Worm (Caenorhabditis elegans) whole organism, early embryonic: ENCODE measurements around the gene btb-2.

Experiments
- B0310.2 ChIP-seq: sonication (generic microtip); optimal IDR thresholded peaks from 2 replicates; lab custom pipeline; 2016; ENCODE audit warnings: mild to moderate bottlenecking, missing genetic modification characterization, missing compliant biosample characterization
- F13C5.2 ChIP-seq: sonication (generic microtip); optimal IDR thresholded peaks from 2 replicates; lab custom pipeline; 2017; ENCODE audit warnings: mild to moderate bottlenecking, missing genetic modification characterization, inconsistent platforms, missing compliant biosample characterization
- aly-1 ChIP-seq: sonication (generic microtip); optimal IDR thresholded peaks from 2 replicates; lab custom pipeline; 2016; ENCODE audit warnings: missing genetic modification characterization, missing compliant biosample characterization
- ama-1 ChIP-seq: fragments of 150-350 bp; optimal IDR thresholded peaks from 2 replicates; lab custom pipeline; 2014
- ceh-13 ChIP-seq: fragments of 200-800 bp; sonication (Bioruptor generic); optimal IDR thresholded peaks from 2 replicates; lab custom pipeline; 2018; ENCODE audit warnings: mild to moderate bottlenecking, missing genetic modification characterization, missing compliant biosample characterization
- ceh-36 ChIP-seq: sonication (generic microtip); optimal IDR thresholded peaks from 2 replicates; lab custom pipeline; 2016; ENCODE audit warnings: missing genetic modification characterization, inconsistent platforms, missing compliant biosample characterization
- ets-7 ChIP-seq: sonication (generic microtip); optimal IDR thresholded peaks from 2 replicates; lab custom pipeline; 2016; ENCODE audit warnings: missing genotype, missing genetic modification characterization, missing compliant biosample characterization
- flt-1 ChIP-seq: fragments of 200-800 bp; sonication (Bioruptor generic); IDR thresholded peaks from 2 replicates; pipeline ENCODE4 v1.3.6; 2022; ENCODE audit warnings: missing genetic modification characterization, missing compliant biosample characterization
- hmbx-1 ChIP-seq: sonication (generic microtip); optimal IDR thresholded peaks from 2 replicates; lab custom pipeline; 2016; ENCODE audit warnings: mild to moderate bottlenecking, missing genetic modification characterization, missing compliant biosample characterization
- hmg-4 ChIP-seq: fragments of 200-800 bp; sonication (Bioruptor generic); optimal IDR thresholded peaks from 2 replicates; lab custom pipeline; 2018; ENCODE audit warnings: mild to moderate bottlenecking, missing genetic modification characterization, missing compliant biosample characterization
- hnd-1 ChIP-seq: sonication (generic microtip); optimal IDR thresholded peaks from 2 replicates; lab custom pipeline; 2016; ENCODE audit warnings: missing genetic modification characterization, missing compliant biosample characterization
- pes-1 ChIP-seq: fragments of 200-800 bp; sonication (Bioruptor generic); IDR thresholded peaks from 2 replicates; pipeline ENCODE4 v1.3.6; 2022; ENCODE audit warnings: missing genetic modification reagents, missing genetic modification characterization, missing compliant biosample characterization
- scrt-1 ChIP-seq: fragments of 200-800 bp; sonication (Bioruptor generic); IDR thresholded peaks from 2 replicates; pipeline ENCODE4 v1.3.6; 2022; ENCODE audit warnings: missing genetic modification characterization, missing compliant biosample characterization
- sea-1 ChIP-seq: fragments of 200-800 bp; sonication (Bioruptor generic); conservative IDR thresholded peaks from 2 replicates; pipeline ENCODE4 v1.3.6; 2022; ENCODE audit warnings: missing genetic modification characterization, missing compliant biosample characterization
- tbx-11 ChIP-seq: fragments of 200-800 bp; sonication (Bioruptor generic); IDR thresholded peaks from 2 replicates; pipeline ENCODE4 v1.3.6; 2022; ENCODE audit warnings: missing genetic modification characterization, missing compliant biosample characterization
- tbx-37 ChIP-seq: fragments of 200-800 bp; sonication (Bioruptor generic); conservative IDR thresholded peaks from 2 replicates; pipeline ENCODE4 v1.3.6; 2022; ENCODE audit warnings: missing genetic modification reagents, missing genetic modification characterization, missing compliant biosample characterization
- tra-4 ChIP-seq: sonication (generic microtip); optimal IDR thresholded peaks from 2 replicates; lab custom pipeline; 2017; ENCODE audit warnings: missing genetic modification characterization, missing compliant biosample characterization

The btb-2 gene

DNA sequence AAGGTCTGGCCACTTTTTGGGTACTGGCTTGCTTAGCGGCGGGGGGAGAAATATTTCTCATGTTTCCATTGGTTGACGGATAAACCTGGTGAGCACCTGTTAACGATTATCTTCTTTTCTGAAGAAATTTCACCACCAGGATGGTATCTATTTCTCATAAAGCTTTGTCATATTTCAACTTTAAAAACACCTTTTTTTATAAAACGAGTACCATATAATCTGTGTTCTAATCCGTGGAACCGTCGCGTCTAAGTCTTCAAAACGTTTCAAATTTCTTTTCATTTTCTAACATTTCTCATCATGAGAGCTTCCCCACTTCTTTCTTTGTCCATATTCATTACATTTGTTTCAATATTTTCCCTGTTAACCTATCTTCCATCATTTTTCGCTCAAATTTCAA, 24.2 kb downstream of the btb-2 start, which contains the start of gene col-75:
col-75 (plus strand) TSS at position 301 of the 400 bp plus-strand sequence.
- TF ChIP-seq ceh-36 (no peak), F13C5.2 (tag; lab: Kevin White, UChicago) (no peak), ama-1 (lab: Kevin White, UChicago) (no peak), hmbx-1 (tag; lab: Kevin White, UChicago) (no peak), hmg-4 (GFP tag; lab: Kevin White, UChicago) (no peak), hnd-1 (no peak), ets-7 (no peak), tbx-11 (GFP tag; lab: Robert Waterston, UW) (no peak), tra-4 (tag; lab: Kevin White, UChicago) (no peak), B0310.2 (tag; lab: Kevin White, UChicago) (no peak), flt-1 (no peak), ceh-13 (GFP tag; lab: Kevin White, UChicago) (no peak), tbx-37 (GFP tag; lab: Robert Waterston, UW) (no peak), sea-1 (GFP tag; lab: Robert Waterston, UW) (no peak), scrt-1 (GFP tag; lab: Robert Waterston, UW) (no peak), pes-1 (GFP tag; lab: Robert Waterston, UW) (no peak), aly-1 (tag; lab: Kevin White, UChicago) (no peak)

DNA sequence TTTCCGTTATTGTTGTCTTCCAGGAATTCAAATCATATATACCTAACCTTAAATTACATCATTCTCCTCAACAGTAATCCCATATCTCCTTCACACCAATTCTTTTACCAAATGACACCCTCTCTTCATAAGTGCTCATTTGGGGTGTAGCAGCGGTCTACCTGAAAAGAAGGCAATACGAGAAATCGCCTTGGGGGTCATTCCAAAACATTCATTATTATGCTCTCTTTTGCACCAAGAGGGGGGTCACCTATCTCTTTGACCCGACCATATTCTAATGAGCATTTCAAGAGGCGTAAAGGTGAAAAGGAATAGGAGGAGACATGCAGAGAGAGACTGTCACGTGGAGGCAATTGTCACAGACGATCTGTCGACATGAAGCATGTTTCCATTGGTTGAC, 35.1 kb downstream of the btb-2 start:
- TF ChIP-seq hmbx-1 (tag; lab: Kevin White, UChicago), result no peak

DNA sequence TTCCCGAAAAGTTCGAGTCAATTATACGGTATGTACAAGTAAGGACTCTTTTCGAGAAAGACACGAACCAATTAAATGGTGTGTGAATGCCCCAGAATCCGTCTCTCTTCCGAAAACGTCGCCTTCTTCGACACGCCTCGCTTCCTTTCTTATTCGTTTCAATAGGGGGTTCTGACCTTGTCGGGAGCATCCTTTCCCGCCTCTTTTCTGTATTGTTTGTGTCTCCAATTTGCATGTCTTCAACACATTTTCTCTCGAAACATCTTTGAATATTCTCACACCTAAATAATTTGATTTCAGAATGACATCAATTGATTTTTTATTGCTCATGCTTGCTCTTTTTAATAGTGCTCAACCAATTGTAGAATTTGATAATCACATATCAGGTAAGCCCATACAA, 39.4 kb downstream of the btb-2 start, which contains the start of gene cutl-16:
cutl-16 (plus strand) TSS at position 301 of the 400 bp plus-strand sequence.
- TF ChIP-seq F13C5.2 (tag; lab: Kevin White, UChicago) (no peak), tra-4 (tag; lab: Kevin White, UChicago) (no peak)

DNA sequence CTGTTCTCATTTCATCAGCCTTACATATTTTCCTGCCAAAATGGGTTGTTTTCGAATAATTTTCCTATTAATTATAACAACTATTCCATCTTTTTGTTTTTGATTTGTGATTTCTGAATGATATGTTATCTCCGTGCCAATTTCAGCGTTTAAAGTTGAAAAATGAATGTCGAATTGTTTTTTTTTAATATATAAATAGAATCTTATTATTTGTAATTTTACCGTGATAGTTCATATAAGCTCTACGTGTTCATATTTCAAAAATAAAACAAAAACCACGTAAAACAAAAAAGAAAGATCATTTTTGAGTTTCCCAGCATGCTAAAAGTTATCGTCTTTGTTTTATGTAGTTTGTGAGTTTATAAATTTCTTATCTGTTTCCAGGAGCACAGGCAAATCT, 42.0 kb downstream of the btb-2 start, which contains the start of gene K06A1.2:
K06A1.2 (plus strand) TSS at position 301 of the 400 bp plus-strand sequence.
- TF ChIP-seq B0310.2 (tag; lab: Kevin White, UChicago), result no peak

DNA sequence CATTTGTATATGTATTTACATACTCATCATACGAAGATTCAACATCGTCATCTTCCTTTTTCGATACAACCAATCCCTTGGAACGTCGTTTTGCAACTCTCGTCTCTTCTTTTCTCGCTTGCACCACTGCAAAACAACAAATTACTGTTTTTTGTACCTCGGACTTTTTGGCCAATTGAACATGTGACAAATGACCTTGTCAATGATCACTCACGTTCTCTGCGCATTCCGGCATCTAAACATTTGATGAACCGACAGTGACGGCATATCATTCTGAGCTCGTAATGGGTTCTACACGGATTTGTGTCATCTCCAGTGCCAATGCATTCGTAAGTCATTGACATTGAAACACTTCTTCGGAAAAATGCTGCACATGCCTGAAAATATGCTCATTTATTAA, 46.4 kb downstream of the btb-2 start:
- TF ChIP-seq hmg-4 (GFP tag; lab: Kevin White, UChicago), result no peak
- TF ChIP-seq tbx-11 (GFP tag; lab: Robert Waterston, UW), result no peak
- TF ChIP-seq hmbx-1 (tag; lab: Kevin White, UChicago), result no peak
- TF ChIP-seq scrt-1 (GFP tag; lab: Robert Waterston, UW), result no peak
- TF ChIP-seq ets-7, result no peak
- no peak for TF ChIP-seq sea-1 (GFP tag; lab: Robert Waterston, UW)
- no peak for TF ChIP-seq hnd-1
- no peak for TF ChIP-seq flt-1
- TF ChIP-seq ceh-36, result no peak
- no peak for TF ChIP-seq aly-1 (tag; lab: Kevin White, UChicago)
- TF ChIP-seq tbx-37 (GFP tag; lab: Robert Waterston, UW), result no peak
- TF ChIP-seq F13C5.2 (tag; lab: Kevin White, UChicago), result no peak
- TF ChIP-seq ama-1 (lab: Kevin White, UChicago), result no peak
- no peak for TF ChIP-seq B0310.2 (tag; lab: Kevin White, UChicago)
- no peak for TF ChIP-seq ceh-13 (GFP tag; lab: Kevin White, UChicago)
- TF ChIP-seq tra-4 (tag; lab: Kevin White, UChicago), result no peak
- TF ChIP-seq pes-1 (GFP tag; lab: Robert Waterston, UW), result no peak

DNA sequence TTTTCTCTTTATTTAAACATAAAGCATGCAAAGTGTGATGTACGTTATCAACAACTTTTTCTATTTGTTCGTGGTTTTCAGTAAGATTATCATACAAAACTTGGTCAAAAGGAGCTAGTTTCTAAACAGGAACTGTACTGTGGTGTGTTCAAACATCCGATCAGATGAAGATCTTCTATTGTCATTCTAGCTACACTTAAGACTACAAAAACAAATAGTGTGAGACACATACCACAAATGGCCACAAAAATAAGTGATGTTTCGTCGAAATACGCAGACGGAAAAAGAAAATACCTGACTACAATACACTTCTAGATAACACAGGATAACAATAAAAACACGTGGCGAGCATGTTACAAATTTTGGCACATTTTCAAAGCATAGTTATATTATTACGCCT, 46.9 kb downstream of the btb-2 start:
- TF ChIP-seq hnd-1, result no peak
- no peak for TF ChIP-seq ceh-13 (GFP tag; lab: Kevin White, UChicago)
- no peak for TF ChIP-seq tbx-37 (GFP tag; lab: Robert Waterston, UW)
- TF ChIP-seq ets-7, result no peak
- TF ChIP-seq hmbx-1 (tag; lab: Kevin White, UChicago), result no peak
- TF ChIP-seq tra-4 (tag; lab: Kevin White, UChicago), result no peak
- TF ChIP-seq B0310.2 (tag; lab: Kevin White, UChicago), result no peak
- TF ChIP-seq ama-1 (lab: Kevin White, UChicago), result no peak
- no peak for TF ChIP-seq flt-1
- TF ChIP-seq hmg-4 (GFP tag; lab: Kevin White, UChicago), result no peak

DNA sequence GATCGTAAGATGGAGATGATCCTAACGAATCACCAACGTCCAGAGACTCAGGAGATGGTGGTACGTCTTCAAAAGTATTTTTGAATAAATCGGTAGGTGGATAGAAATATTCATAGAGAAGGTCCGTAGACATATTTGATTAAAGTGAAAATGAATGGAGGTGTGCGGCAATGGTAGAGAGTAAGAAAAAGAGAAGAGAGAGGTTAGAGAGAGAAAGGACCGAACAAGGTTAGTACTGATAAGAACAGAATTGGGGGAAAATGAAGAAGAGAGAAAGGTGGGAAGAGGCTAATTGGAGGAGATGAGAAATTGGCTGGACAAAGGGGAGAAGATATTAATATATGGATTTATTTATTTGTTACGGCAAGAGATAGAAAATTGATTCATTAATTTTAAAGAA, 47.9 kb downstream of the btb-2 start, which contains the start of gene nhr-22:
nhr-22 (minus strand) TSS at position 137 of the 400 bp plus-strand sequence.
- no peak for TF ChIP-seq F13C5.2 (tag; lab: Kevin White, UChicago)
- TF ChIP-seq scrt-1 (GFP tag; lab: Robert Waterston, UW), result no peak
- TF ChIP-seq tbx-37 (GFP tag; lab: Robert Waterston, UW), result no peak
- TF ChIP-seq hmbx-1 (tag; lab: Kevin White, UChicago), result no peak
- TF ChIP-seq hnd-1, result no peak
